Worm (Caenorhabditis elegans) whole organism, L3 larva: ENCODE data around the gene T28C12.2.

Source experiments
- R02D3.7 ChIP-seq: fragments of 150-350 bp; optimal IDR thresholded peaks from 2 replicates; lab custom pipeline; 2014; ENCODE audit warnings: missing biosample characterization, missing genetic modification characterization
- ama-1 ChIP-seq: fragments of 150-350 bp; optimal IDR thresholded peaks from 2 replicates; lab custom pipeline; 2018
- ceh-82 ChIP-seq: fragments of 150-350 bp; optimal IDR thresholded peaks from 2 replicates; lab custom pipeline; 2014; ENCODE audit warnings: missing biosample characterization, missing genetic modification characterization
- ceh-9 ChIP-seq: sonication (generic microtip); optimal IDR thresholded peaks from 2 replicates; lab custom pipeline; 2018; ENCODE audit warnings: missing biosample characterization, missing genetic modification characterization
- daf-12 ChIP-seq: fragments of 150-350 bp; optimal IDR thresholded peaks from 2 replicates; lab custom pipeline; 2014; ENCODE audit warnings: missing biosample characterization, missing genetic modification reagents, missing genetic modification characterization
- egl-27 ChIP-seq: sonication (generic microtip); optimal IDR thresholded peaks from 4 replicates; lab custom pipeline; 2017; ENCODE audit warnings: missing biosample characterization, missing genetic modification reagents, missing genetic modification characterization
- egl-5 ChIP-seq: fragments of 150-350 bp; optimal IDR thresholded peaks from 2 replicates; lab custom pipeline; 2017; ENCODE audit warnings: missing biosample characterization, missing genetic modification reagents, missing genetic modification characterization, inconsistent platforms
- elt-1 ChIP-seq: fragments of 150-350 bp; optimal IDR thresholded peaks from 2 replicates; lab custom pipeline; 2014; ENCODE audit warnings: missing biosample characterization, missing genetic modification characterization
- elt-2 ChIP-seq: sonication (generic microtip); optimal IDR thresholded peaks from 2 replicates; lab custom pipeline; 2016; ENCODE audit warnings: missing genetic modification reagents, mild to moderate bottlenecking, missing genetic modification characterization, missing compliant biosample characterization
- elt-3 ChIP-seq, 3 experiments: fragments of 150-350 bp in 1 of 3; sonication (generic microtip) in 2 of 3; optimal IDR thresholded peaks; 2 replicates in 2 of 3; 4 replicates in 1 of 3; lab custom pipeline; 2014 to 2017; ENCODE audit warnings: missing biosample characterization in 3 of 3, missing genetic modification characterization in 3 of 3
- eor-1 ChIP-seq, 2 experiments: fragments of 150-350 bp; optimal IDR thresholded peaks; 2 replicates each; lab custom pipeline; 2014 to 2018; ENCODE audit warnings: missing biosample characterization in 2 of 2, missing genetic modification characterization in 2 of 2
- fkh-2 ChIP-seq: fragments of 150-350 bp; optimal IDR thresholded peaks from 2 replicates; lab custom pipeline; 2014; ENCODE audit warnings: missing biosample characterization, missing genetic modification reagents, missing genetic modification characterization
- fos-1 ChIP-seq: fragments of 150-350 bp; optimal IDR thresholded peaks from 2 replicates; lab custom pipeline; 2014; ENCODE audit warnings: missing biosample characterization, missing genetic modification characterization
- hmg-11 ChIP-seq: sonication (generic microtip); optimal IDR thresholded peaks from 2 replicates; lab custom pipeline; 2016; ENCODE audit warnings: missing genetic modification characterization, missing compliant biosample characterization
- jun-1 ChIP-seq: fragments of 150-350 bp; optimal IDR thresholded peaks from 2 replicates; lab custom pipeline; 2014; ENCODE audit warnings: missing biosample characterization, missing genetic modification reagents, missing genetic modification characterization
- lin-15B ChIP-seq: fragments of 150-350 bp; optimal IDR thresholded peaks from 2 replicates; lab custom pipeline; 2014; ENCODE audit warnings: missing biosample characterization, missing genetic modification characterization
- mdl-1 ChIP-seq: fragments of 150-350 bp; optimal IDR thresholded peaks from 2 replicates; lab custom pipeline; 2014; ENCODE audit warnings: missing biosample characterization, missing genetic modification characterization
- nfya-1 ChIP-seq: sonication (generic microtip); optimal IDR thresholded peaks from 2 replicates; lab custom pipeline; 2017; ENCODE audit warnings: missing genetic modification characterization, mild to moderate bottlenecking, missing compliant biosample characterization, antibody characterized with exemption, moderate library complexity; ENCODE audit not compliant: insufficient read depth
- nhr-12 ChIP-seq: fragments of 150-350 bp; optimal IDR thresholded peaks from 2 replicates; lab custom pipeline; 2014; ENCODE audit warnings: missing biosample characterization, missing genetic modification characterization
- nhr-23 ChIP-seq: fragments of 150-350 bp; optimal IDR thresholded peaks from 2 replicates; lab custom pipeline; 2014; ENCODE audit warnings: missing biosample characterization, missing genetic modification reagents, missing genetic modification characterization
- nhr-237 ChIP-seq: fragments of 150-350 bp; optimal IDR thresholded peaks from 2 replicates; lab custom pipeline; 2014; ENCODE audit warnings: missing biosample characterization, missing genetic modification characterization
- nhr-25 ChIP-seq: sonication (generic microtip); optimal IDR thresholded peaks from 2 replicates; lab custom pipeline; 2017; ENCODE audit warnings: missing biosample characterization, missing genetic modification characterization
- nhr-28 ChIP-seq: fragments of 150-350 bp; optimal IDR thresholded peaks from 2 replicates; lab custom pipeline; 2014; ENCODE audit warnings: missing biosample characterization, missing genetic modification characterization
- nhr-43 ChIP-seq: sonication (generic microtip); optimal IDR thresholded peaks from 2 replicates; lab custom pipeline; 2016; ENCODE audit warnings: mild to moderate bottlenecking, missing genetic modification characterization, missing compliant biosample characterization; ENCODE audit not compliant: poor library complexity, severe bottlenecking
- nhr-67 ChIP-seq: fragments of 150-350 bp; optimal IDR thresholded peaks from 2 replicates; lab custom pipeline; 2014; ENCODE audit warnings: missing biosample characterization, missing genetic modification characterization
- pha-4 ChIP-seq: fragments of 150-350 bp; optimal IDR thresholded peaks from 2 replicates; lab custom pipeline; 2014; ENCODE audit warnings: missing biosample characterization, missing genetic modification reagents, missing genetic modification characterization
- pqm-1 ChIP-seq: fragments of 150-350 bp; optimal IDR thresholded peaks from 2 replicates; lab custom pipeline; 2017; ENCODE audit warnings: missing biosample characterization, missing genetic modification characterization, inconsistent platforms
- sea-2 ChIP-seq: fragments of 150-350 bp; sonication (generic microtip); optimal IDR thresholded peaks from 4 replicates; lab custom pipeline; 2014; ENCODE audit warnings: missing biosample characterization, missing genetic modification reagents, missing genetic modification characterization
- skn-1 ChIP-seq: fragments of 150-350 bp; optimal IDR thresholded peaks from 2 replicates; lab custom pipeline; 2014; ENCODE audit warnings: missing biosample characterization, missing genetic modification characterization
- snpc-4 ChIP-seq: fragments of 150-350 bp; optimal IDR thresholded peaks from 2 replicates; lab custom pipeline; 2014; ENCODE audit warnings: missing biosample characterization, missing genetic modification characterization
- unc-39 ChIP-seq: sonication (generic microtip); optimal IDR thresholded peaks from 4 replicates; lab custom pipeline; 2017; ENCODE audit warnings: missing biosample characterization, missing genetic modification characterization
- unc-62 ChIP-seq: fragments of 150-350 bp; sonication (generic microtip); optimal IDR thresholded peaks from 4 replicates; lab custom pipeline; 2014; ENCODE audit warnings: missing biosample characterization, missing genetic modification reagents, missing genetic modification characterization
- zag-1 ChIP-seq: fragments of 150-350 bp; optimal IDR thresholded peaks from 2 replicates; lab custom pipeline; 2014; ENCODE audit warnings: missing biosample characterization, missing genetic modification characterization
- ztf-11 ChIP-seq: fragments of 150-350 bp; optimal IDR thresholded peaks from 2 replicates; lab custom pipeline; 2014; ENCODE audit warnings: missing biosample characterization, missing genetic modification characterization
- ztf-4 ChIP-seq: fragments of 150-350 bp; optimal IDR thresholded peaks from 2 replicates; lab custom pipeline; 2014; ENCODE audit warnings: missing biosample characterization, missing genetic modification characterization

The T28C12.2 gene

ce11 chrV:6323602-6324001 is 5.4 kb upstream of the T28C12.2 start:
- TF ChIP-seq ztf-4 (no peak), egl-5 (tag; lab: Kevin White, UChicago) (no peak), ceh-9 (tag; lab: Kevin White, UChicago) (no peak), lin-15B (tag; lab: Kevin White, UChicago) (no peak), snpc-4 (no peak), ama-1 (lab: Kevin White, UChicago) (no peak), nhr-23 (tag; lab: Kevin White, UChicago) (no peak), nhr-43 (tag; lab: Kevin White, UChicago) (no peak), nhr-25 (tag; lab: Kevin White, UChicago) (no peak), elt-2 (tag; lab: Kevin White, UChicago) (no peak), skn-1 (tag; lab: Kevin White, UChicago) (no peak), eor-1 (tag; optimal IDR thresholded peaks at IDR 0.05; lab: Kevin White, UChicago) (no peak), hmg-11 (tag; lab: Kevin White, UChicago) (no peak), nhr-67 (tag; lab: Kevin White, UChicago) (no peak), nhr-28 (tag; lab: Kevin White, UChicago) (no peak), zag-1 (tag; lab: Kevin White, UChicago) (no peak), R02D3.7 (tag; lab: Kevin White, UChicago) (no peak), pha-4 (tag; lab: Kevin White, UChicago) (no peak), elt-1 (no peak)

- TF ChIP-seq nfya-1 (tag; lab: Kevin White, UChicago) (no peak), elt-2 (tag; lab: Kevin White, UChicago) (no peak), elt-3 (tag; optimal IDR thresholded peaks at IDR 0.05; lab: Kevin White, UChicago) (peak in 1 of 3 experiments; percentile 33), ama-1 (lab: Kevin White, UChicago) (peak; percentile 9), lin-15B (tag; lab: Kevin White, UChicago) (no peak)
Measured at ce11 chrV:6326394-6326793, 2.6 kb upstream of the T28C12.2 start.

ce11 chrV:6326980-6327379 is 2.0 kb upstream of the T28C12.2 start, which contains the start of gene fbxa-202:
Gene fbxa-202, plus strand, starts transcription at chrV:6327280.
- TF ChIP-seq skn-1 (tag; lab: Kevin White, UChicago) (no peak), zag-1 (tag; lab: Kevin White, UChicago) (no peak), ceh-9 (tag; lab: Kevin White, UChicago) (no peak)

- TF ChIP-seq hmg-11 (tag; lab: Kevin White, UChicago) (no peak), unc-39 (tag; lab: Kevin White, UChicago) (no peak), egl-5 (tag; lab: Kevin White, UChicago) (no peak), zag-1 (tag; lab: Kevin White, UChicago) (no peak), ceh-82 (tag; lab: Kevin White, UChicago) (no peak), fkh-2 (tag; lab: Kevin White, UChicago) (no peak), nhr-28 (tag; lab: Kevin White, UChicago) (no peak), daf-12 (no peak), nhr-12 (tag; lab: Kevin White, UChicago) (no peak), mdl-1 (tag; lab: Kevin White, UChicago) (no peak), unc-62 (GFP tag; lab: Kevin White, UChicago) (no peak), eor-1 (tag; optimal IDR thresholded peaks at IDR 0.05; lab: Kevin White, UChicago) (no peak), ama-1 (lab: Kevin White, UChicago) (no peak), pha-4 (tag; lab: Kevin White, UChicago) (no peak), pqm-1 (tag; lab: Kevin White, UChicago) (no peak), elt-2 (tag; lab: Kevin White, UChicago) (no peak), snpc-4 (no peak)
Measured at ce11 chrV:6331607-6332006, 2.6 kb downstream of the T28C12.2 start, which contains the start of gene T28C12.1. Gene T28C12.1, plus strand, starts transcription at chrV:6331907.

- no peak for TF ChIP-seq egl-27 (tag; lab: Kevin White, UChicago)
- TF ChIP-seq sea-2 (GFP tag; lab: Kevin White, UChicago) = no peak
- TF ChIP-seq nhr-12 (tag; lab: Kevin White, UChicago) = no peak
- peak; percentile 57 for TF ChIP-seq elt-2 (tag; lab: Kevin White, UChicago)
- no peak for TF ChIP-seq nhr-25 (tag; lab: Kevin White, UChicago)
- TF ChIP-seq nhr-237 (tag; lab: Kevin White, UChicago) = no peak
- TF ChIP-seq nfya-1 (tag; lab: Kevin White, UChicago) = no peak
- TF ChIP-seq ceh-82 (tag; lab: Kevin White, UChicago) = no peak
- TF ChIP-seq jun-1 = no peak
- TF ChIP-seq skn-1 (tag; lab: Kevin White, UChicago) = no peak
- no peak for TF ChIP-seq mdl-1 (tag; lab: Kevin White, UChicago)
- TF ChIP-seq nhr-28 (tag; lab: Kevin White, UChicago) = no peak
- no peak for TF ChIP-seq ztf-11
- TF ChIP-seq nhr-43 (tag; lab: Kevin White, UChicago) = peak; percentile 35
- no peak for TF ChIP-seq fos-1 (tag; lab: Kevin White, UChicago)
Measured at ce11 chrV:6335226-6335625, 6.2 kb downstream of the T28C12.2 start.
